Worm (Caenorhabditis elegans) whole organism, L3 larva: ENCODE results near the gene H20E11.1.
A peak's percentile ranks its signal among the peaks of the same experiment; 100 is the strongest.

Experiments used
- R02D3.7 ChIP-seq: fragments of 150-350 bp; optimal IDR thresholded peaks from 2 replicates; lab custom pipeline; 2014; ENCODE audit warnings: missing biosample characterization, missing genetic modification characterization
- ceh-28 ChIP-seq: fragments of 150-350 bp; optimal IDR thresholded peaks from 2 replicates; lab custom pipeline; 2014; ENCODE audit warnings: missing biosample characterization, missing genetic modification reagents, missing genetic modification characterization
- ceh-82 ChIP-seq: fragments of 150-350 bp; optimal IDR thresholded peaks from 2 replicates; lab custom pipeline; 2014; ENCODE audit warnings: missing biosample characterization, missing genetic modification characterization
- daf-12 ChIP-seq: fragments of 150-350 bp; optimal IDR thresholded peaks from 2 replicates; lab custom pipeline; 2014; ENCODE audit warnings: missing biosample characterization, missing genetic modification reagents, missing genetic modification characterization
- elt-2 ChIP-seq: sonication (generic microtip); optimal IDR thresholded peaks from 2 replicates; lab custom pipeline; 2016; ENCODE audit warnings: missing genetic modification reagents, mild to moderate bottlenecking, missing genetic modification characterization, missing compliant biosample characterization
- elt-3 ChIP-seq, 3 experiments: fragments of 150-350 bp in 1 of 3; sonication (generic microtip) in 2 of 3; optimal IDR thresholded peaks; 2 replicates in 2 of 3; 4 replicates in 1 of 3; lab custom pipeline; 2014 to 2017; ENCODE audit warnings: missing biosample characterization in 3 of 3, missing genetic modification characterization in 3 of 3
- eor-1 ChIP-seq, 2 experiments: fragments of 150-350 bp; optimal IDR thresholded peaks; 2 replicates each; lab custom pipeline; 2014 to 2018; ENCODE audit warnings: missing biosample characterization in 2 of 2, missing genetic modification characterization in 2 of 2
- fkh-10 ChIP-seq: sonication (generic microtip); optimal IDR thresholded peaks from 2 replicates; lab custom pipeline; 2017; ENCODE audit warnings: missing biosample characterization, missing genetic modification reagents, missing genetic modification characterization
- fkh-2 ChIP-seq: fragments of 150-350 bp; optimal IDR thresholded peaks from 2 replicates; lab custom pipeline; 2014; ENCODE audit warnings: missing biosample characterization, missing genetic modification reagents, missing genetic modification characterization
- fos-1 ChIP-seq: fragments of 150-350 bp; optimal IDR thresholded peaks from 2 replicates; lab custom pipeline; 2014; ENCODE audit warnings: missing biosample characterization, missing genetic modification characterization
- hmg-11 ChIP-seq: sonication (generic microtip); optimal IDR thresholded peaks from 2 replicates; lab custom pipeline; 2016; ENCODE audit warnings: missing genetic modification characterization, missing compliant biosample characterization
- lsy-12 ChIP-seq: sonication (generic microtip); optimal IDR thresholded peaks from 2 replicates; lab custom pipeline; 2016; ENCODE audit warnings: mild to moderate bottlenecking, missing genetic modification characterization, missing compliant biosample characterization
- mdl-1 ChIP-seq: fragments of 150-350 bp; optimal IDR thresholded peaks from 2 replicates; lab custom pipeline; 2014; ENCODE audit warnings: missing biosample characterization, missing genetic modification characterization
- nfya-1 ChIP-seq: sonication (generic microtip); optimal IDR thresholded peaks from 2 replicates; lab custom pipeline; 2017; ENCODE audit warnings: missing genetic modification characterization, mild to moderate bottlenecking, missing compliant biosample characterization, antibody characterized with exemption, moderate library complexity; ENCODE audit not compliant: insufficient read depth
- nhr-11 ChIP-seq: fragments of 150-350 bp; optimal IDR thresholded peaks from 2 replicates; lab custom pipeline; 2014; ENCODE audit warnings: missing biosample characterization, missing genetic modification characterization
- nhr-12 ChIP-seq: fragments of 150-350 bp; optimal IDR thresholded peaks from 2 replicates; lab custom pipeline; 2014; ENCODE audit warnings: missing biosample characterization, missing genetic modification characterization
- nhr-23 ChIP-seq: fragments of 150-350 bp; optimal IDR thresholded peaks from 2 replicates; lab custom pipeline; 2014; ENCODE audit warnings: missing biosample characterization, missing genetic modification reagents, missing genetic modification characterization
- nhr-237 ChIP-seq: fragments of 150-350 bp; optimal IDR thresholded peaks from 2 replicates; lab custom pipeline; 2014; ENCODE audit warnings: missing biosample characterization, missing genetic modification characterization
- nhr-25 ChIP-seq: sonication (generic microtip); optimal IDR thresholded peaks from 2 replicates; lab custom pipeline; 2017; ENCODE audit warnings: missing biosample characterization, missing genetic modification characterization
- nhr-28 ChIP-seq: fragments of 150-350 bp; optimal IDR thresholded peaks from 2 replicates; lab custom pipeline; 2014; ENCODE audit warnings: missing biosample characterization, missing genetic modification characterization
- nhr-43 ChIP-seq: sonication (generic microtip); optimal IDR thresholded peaks from 2 replicates; lab custom pipeline; 2016; ENCODE audit warnings: mild to moderate bottlenecking, missing genetic modification characterization, missing compliant biosample characterization; ENCODE audit not compliant: poor library complexity, severe bottlenecking
- nhr-76 ChIP-seq: fragments of 150-350 bp; sonication (generic microtip); optimal IDR thresholded peaks from 5 replicates; lab custom pipeline; 2014; ENCODE audit warnings: missing biosample characterization, missing genetic modification characterization
- nhr-77 ChIP-seq: fragments of 150-350 bp; optimal IDR thresholded peaks from 2 replicates; lab custom pipeline; 2014; ENCODE audit warnings: missing biosample characterization, missing genetic modification characterization
- pha-4 ChIP-seq: fragments of 150-350 bp; optimal IDR thresholded peaks from 2 replicates; lab custom pipeline; 2014; ENCODE audit warnings: missing biosample characterization, missing genetic modification reagents, missing genetic modification characterization
- pqm-1 ChIP-seq: fragments of 150-350 bp; optimal IDR thresholded peaks from 2 replicates; lab custom pipeline; 2017; ENCODE audit warnings: missing biosample characterization, missing genetic modification characterization, inconsistent platforms
- sea-2 ChIP-seq: fragments of 150-350 bp; sonication (generic microtip); optimal IDR thresholded peaks from 4 replicates; lab custom pipeline; 2014; ENCODE audit warnings: missing biosample characterization, missing genetic modification reagents, missing genetic modification characterization
- skn-1 ChIP-seq: fragments of 150-350 bp; optimal IDR thresholded peaks from 2 replicates; lab custom pipeline; 2014; ENCODE audit warnings: missing biosample characterization, missing genetic modification characterization
- snpc-4 ChIP-seq: fragments of 150-350 bp; optimal IDR thresholded peaks from 2 replicates; lab custom pipeline; 2014; ENCODE audit warnings: missing biosample characterization, missing genetic modification characterization
- tbx-2 ChIP-seq: sonication (generic microtip); optimal IDR thresholded peaks from 2 replicates; lab custom pipeline; 2016; ENCODE audit warnings: mild to moderate bottlenecking, missing genetic modification characterization, missing compliant biosample characterization
- unc-39 ChIP-seq: sonication (generic microtip); optimal IDR thresholded peaks from 4 replicates; lab custom pipeline; 2017; ENCODE audit warnings: missing biosample characterization, missing genetic modification characterization
- unc-62 ChIP-seq: fragments of 150-350 bp; sonication (generic microtip); optimal IDR thresholded peaks from 4 replicates; lab custom pipeline; 2014; ENCODE audit warnings: missing biosample characterization, missing genetic modification reagents, missing genetic modification characterization
- zag-1 ChIP-seq: fragments of 150-350 bp; optimal IDR thresholded peaks from 2 replicates; lab custom pipeline; 2014; ENCODE audit warnings: missing biosample characterization, missing genetic modification characterization
- ztf-11 ChIP-seq: fragments of 150-350 bp; optimal IDR thresholded peaks from 2 replicates; lab custom pipeline; 2014; ENCODE audit warnings: missing biosample characterization, missing genetic modification characterization
- ztf-4 ChIP-seq: fragments of 150-350 bp; optimal IDR thresholded peaks from 2 replicates; lab custom pipeline; 2014; ENCODE audit warnings: missing biosample characterization, missing genetic modification characterization

The H20E11.1 gene

ce11 chrIV:6839091-6839522 is 9.2 kb downstream of the H20E11.1 start (continued):
- TF ChIP-seq R02D3.7 (tag; lab: Kevin White, UChicago) (peak; percentile 45), fos-1 (tag; lab: Kevin White, UChicago) (no peak), fkh-2 (tag; lab: Kevin White, UChicago) (no peak), snpc-4 (no peak), zag-1 (tag; lab: Kevin White, UChicago) (peak; percentile 12), mdl-1 (tag; lab: Kevin White, UChicago) (peak; percentile 43), fkh-10 (peak; percentile 73)

ce11 chrIV:6841562-6842282 is 11.8 kb downstream of the H20E11.1 start:
- TF ChIP-seq elt-2 (tag; lab: Kevin White, UChicago) (peak; percentile 68), mdl-1 (tag; lab: Kevin White, UChicago) (no peak)

- no peak for TF ChIP-seq daf-12 (tag; lab: Kevin White, UChicago)
- no peak for TF ChIP-seq nhr-11
- TF ChIP-seq ztf-11 (tag; lab: Kevin White, UChicago) = no peak
- TF ChIP-seq sea-2 (GFP tag; lab: Kevin White, UChicago) = no peak
- TF ChIP-seq nhr-23 (tag; lab: Kevin White, UChicago) = no peak
- TF ChIP-seq pqm-1 = no peak
- no peak for TF ChIP-seq nhr-12 (tag; lab: Kevin White, UChicago)
- no peak for TF ChIP-seq R02D3.7 (tag; lab: Kevin White, UChicago)
- TF ChIP-seq pha-4 (tag; lab: Kevin White, UChicago) = no peak
- no peak for TF ChIP-seq nhr-77 (tag; lab: Kevin White, UChicago)
- no peak for TF ChIP-seq eor-1 (tag; optimal IDR thresholded peaks at IDR 0.05; lab: Kevin White, UChicago)
- TF ChIP-seq elt-3 (tag; optimal IDR thresholded peaks at IDR 0.05; lab: Kevin White, UChicago) = no peak
- TF ChIP-seq nfya-1 (tag; lab: Kevin White, UChicago) = no peak
- TF ChIP-seq, all 47 proteins: peak for 0
Measured at ce11 chrIV:6842470-6843008, 12.6 kb downstream of the H20E11.1 start, which contains the start of gene lip-1. lip-1 (plus strand) TSS chrIV:6842958.

- TF ChIP-seq ceh-28 (tag; lab: Kevin White, UChicago) (no peak), unc-62 (GFP tag; lab: Kevin White, UChicago) (no peak), ceh-82 (tag; lab: Kevin White, UChicago) (no peak), R02D3.7 (tag; lab: Kevin White, UChicago) (no peak), unc-39 (tag; lab: Kevin White, UChicago) (no peak), fkh-2 (tag; lab: Kevin White, UChicago) (no peak), hmg-11 (no peak), zag-1 (tag; lab: Kevin White, UChicago) (no peak), nfya-1 (tag; lab: Kevin White, UChicago) (no peak), nhr-237 (tag; lab: Kevin White, UChicago) (no peak), nhr-43 (tag; lab: Kevin White, UChicago) (no peak), nhr-11 (no peak), nhr-25 (no peak), tbx-2 (tag; lab: Kevin White, UChicago) (no peak)
Measured at ce11 chrIV:6852727-6853126, 22.8 kb downstream of the H20E11.1 start.

ce11 chrIV:6859270-6859669 is 29.3 kb downstream of the H20E11.1 start, which contains the start of gene R13H7.2:
R13H7.2 (minus strand) TSS chrIV:6859370.
- TF ChIP-seq fos-1 (tag; lab: Kevin White, UChicago) (no peak), elt-2 (tag; lab: Kevin White, UChicago) (no peak), pha-4 (tag; lab: Kevin White, UChicago) (no peak), nhr-28 (tag; lab: Kevin White, UChicago) (no peak), nhr-76 (no peak), mdl-1 (tag; lab: Kevin White, UChicago) (no peak), lsy-12 (tag; lab: Kevin White, UChicago) (no peak), skn-1 (no peak), ztf-4 (tag; lab: Kevin White, UChicago) (no peak)
- TF ChIP-seq, all 47 proteins: peak for 0
